Fruit fly (Drosophila melanogaster) whole organism: ENCODE data around the gene dmt.

Experiments used
- EcR ChIP-seq, 2 experiments: fragments of >200 bp; optimal IDR thresholded peaks; 2 replicates each; lab custom pipeline; 2017; ENCODE audit warnings: missing biosample characterization in 2 of 2, missing genetic modification characterization in 2 of 2, missing genetic modification reagents in 2 of 2
- pan ChIP-seq: fragments of >200 bp; optimal IDR thresholded peaks from 2 replicates; lab custom pipeline; 2017
- usp ChIP-seq: fragments of >200 bp; optimal IDR thresholded peaks from 2 replicates; lab custom pipeline; 2017; ENCODE audit warnings: missing biosample characterization, missing genetic modification characterization, mixed read lengths

dm6 chr3R:9756187-9756586 is 45.2 kb downstream of the dmt start, which contains the start of the genes Alg12 and Rpt3R:
- TF ChIP-seq pan (lab: Kevin White, UChicago) (no peak), usp (GFP tag; lab: Kevin White, UChicago) (no peak), EcR (GFP tag; optimal IDR thresholded peaks at IDR 0.05; lab: Kevin White, UChicago) (no peak)
